Fruit fly (Drosophila melanogaster) whole organism, embryonic: Measurements from ENCODE around the gene HtrA2.
A peak's percentile ranks its signal among the peaks of the same experiment; 100 is the strongest.

Experiments used
- B-H2 ChIP-seq: fragments of 200-800 bp; sonication (Bioruptor generic); optimal IDR thresholded peaks from 2 replicates; lab custom pipeline; 2018; ENCODE audit warnings: missing biosample characterization, mild to moderate bottlenecking, missing genetic modification characterization
- CG11093 ChIP-seq: fragments of 200-800 bp; sonication (Bioruptor generic); IDR thresholded peaks from 3 replicates; pipeline ENCODE4 v1.3.6; 2022; ENCODE audit warnings: missing biosample characterization, missing genetic modification characterization
- CG12071 ChIP-seq: fragments of 200-800 bp; sonication (Bioruptor generic); optimal IDR thresholded peaks from 3 replicates; lab custom pipeline; 2018; ENCODE audit warnings: missing biosample characterization, mild to moderate bottlenecking, missing genetic modification characterization
- CG13123 ChIP-seq: fragments of 200-800 bp; sonication (Bioruptor generic); optimal IDR thresholded peaks from 2 replicates; lab custom pipeline; 2016; ENCODE audit warnings: missing biosample characterization, missing genetic modification characterization
- CG13894 ChIP-seq: fragments of 200-800 bp; sonication (Bioruptor generic); optimal IDR thresholded peaks from 3 replicates; lab custom pipeline; 2018; ENCODE audit warnings: missing biosample characterization, mild to moderate bottlenecking, missing genetic modification characterization, moderate library complexity
- CG15269 ChIP-seq: fragments of 200-800 bp; sonication (Bioruptor generic); optimal IDR thresholded peaks from 2 replicates; lab custom pipeline; 2018; ENCODE audit warnings: missing biosample characterization, mild to moderate bottlenecking, missing genetic modification characterization, moderate library complexity
- CG1603 ChIP-seq: fragments of 200-800 bp; sonication (Bioruptor generic); optimal IDR thresholded peaks from 2 replicates; lab custom pipeline; 2019; ENCODE audit warnings: missing biosample characterization, mild to moderate bottlenecking, missing genetic modification characterization, moderate library complexity
- CG17328 ChIP-seq: fragments of 200-800 bp; sonication (Bioruptor generic); IDR thresholded peaks from 2 replicates; pipeline ENCODE4 v1.3.6; 2022; ENCODE audit warnings: missing biosample characterization, missing genetic modification characterization
- CG17359 ChIP-seq: fragments of 200-800 bp; sonication (Bioruptor generic); optimal IDR thresholded peaks from 3 replicates; lab custom pipeline; 2018; ENCODE audit warnings: missing biosample characterization, mild to moderate bottlenecking, missing genetic modification characterization, moderate library complexity
- CG17385 ChIP-seq: fragments of 200-800 bp; sonication (Bioruptor generic); optimal IDR thresholded peaks from 3 replicates; lab custom pipeline; 2018; ENCODE audit warnings: missing biosample characterization, mild to moderate bottlenecking, missing genetic modification characterization
- CG17568 ChIP-seq: fragments of 200-800 bp; sonication (Bioruptor generic); optimal IDR thresholded peaks from 2 replicates; lab custom pipeline; 2018; ENCODE audit warnings: missing biosample characterization, mild to moderate bottlenecking, missing genetic modification characterization, moderate library complexity
- CG18599 ChIP-seq: fragments of 200-800 bp; sonication (Bioruptor generic); optimal IDR thresholded peaks from 3 replicates; lab custom pipeline; 2017; ENCODE audit warnings: missing biosample characterization, missing genetic modification characterization, mild to moderate bottlenecking, moderate library complexity, missing genetic modification reagents
- CG18619 ChIP-seq: fragments of 200-800 bp; sonication (Bioruptor generic); optimal IDR thresholded peaks from 3 replicates; lab custom pipeline; 2017; ENCODE audit warnings: missing biosample characterization, mild to moderate bottlenecking, missing genetic modification characterization
- CG3065 ChIP-seq: fragments of 200-800 bp; sonication (Bioruptor generic); optimal IDR thresholded peaks from 2 replicates; lab custom pipeline; 2016; ENCODE audit warnings: missing biosample characterization, missing genetic modification characterization
- CG31365 ChIP-seq: fragments of 200-800 bp; sonication (Bioruptor generic); optimal IDR thresholded peaks from 2 replicates; lab custom pipeline; 2018; ENCODE audit warnings: missing biosample characterization, mild to moderate bottlenecking, missing genetic modification characterization
- CG3281 ChIP-seq: fragments of 200-800 bp; sonication (Bioruptor generic); optimal IDR thresholded peaks from 3 replicates; lab custom pipeline; 2017; ENCODE audit warnings: missing biosample characterization, mild to moderate bottlenecking, missing genetic modification characterization
- CG4360 ChIP-seq: fragments of 200-800 bp; sonication (Bioruptor generic); IDR thresholded peaks from 2 replicates; pipeline ENCODE4 v1.3.6; 2022; ENCODE audit warnings: missing biosample characterization, missing genetic modification characterization
- CG5245 ChIP-seq: fragments of 200-800 bp; sonication (Bioruptor generic); optimal IDR thresholded peaks from 3 replicates; lab custom pipeline; 2016; ENCODE audit warnings: missing biosample characterization, missing genetic modification characterization
- CG8388 ChIP-seq: fragments of 200-800 bp; sonication (Bioruptor generic); optimal IDR thresholded peaks from 2 replicates; lab custom pipeline; 2019; ENCODE audit warnings: missing biosample characterization, mild to moderate bottlenecking, missing genetic modification characterization, moderate library complexity
- Dek ChIP-seq: fragments of 200-800 bp; sonication (Bioruptor generic); optimal IDR thresholded peaks from 3 replicates; lab custom pipeline; 2019; ENCODE audit warnings: missing biosample characterization, mild to moderate bottlenecking, missing genetic modification characterization, moderate library complexity
- Elba2 ChIP-seq: fragments of 200-800 bp; sonication (Bioruptor generic); optimal IDR thresholded peaks from 3 replicates; lab custom pipeline; 2016; ENCODE audit warnings: missing biosample characterization, missing genetic modification characterization
- Ets97D ChIP-seq: fragments of 200-800 bp; sonication (Bioruptor generic); optimal IDR thresholded peaks from 3 replicates; lab custom pipeline; 2016; ENCODE audit warnings: missing biosample characterization, missing genetic modification characterization
- Fer3 ChIP-seq: fragments of 200-800 bp; sonication (Bioruptor generic); optimal IDR thresholded peaks from 2 replicates; lab custom pipeline; 2018; ENCODE audit warnings: missing biosample characterization, mild to moderate bottlenecking, missing genetic modification characterization, moderate library complexity
- Hey ChIP-seq: fragments of 200-800 bp; sonication (Bioruptor generic); optimal IDR thresholded peaks from 3 replicates; lab custom pipeline; 2018; ENCODE audit warnings: missing biosample characterization, mild to moderate bottlenecking, missing genetic modification characterization
- Hmx ChIP-seq: fragments of 200-800 bp; sonication (Bioruptor generic); optimal IDR thresholded peaks from 2 replicates; lab custom pipeline; 2016; ENCODE audit warnings: missing biosample characterization, missing genetic modification characterization
- Nf-YA ChIP-seq: fragments of 200-800 bp; sonication (Bioruptor generic); IDR thresholded peaks from 2 replicates; pipeline ENCODE4 v1.3.6; 2022; ENCODE audit warnings: missing biosample characterization, missing genetic modification characterization
- Rfx ChIP-seq: fragments of 200-800 bp; sonication (Bioruptor generic); IDR thresholded peaks from 2 replicates; pipeline ENCODE4 v1.3.6; 2022; ENCODE audit warnings: missing biosample characterization, missing genetic modification characterization
- Sox100B ChIP-seq: fragments of 200-800 bp; sonication (Bioruptor generic); optimal IDR thresholded peaks from 3 replicates; lab custom pipeline; 2018; ENCODE audit warnings: missing biosample characterization, mild to moderate bottlenecking, missing genetic modification characterization
- bigmax ChIP-seq: fragments of 200-800 bp; sonication (Bioruptor generic); optimal IDR thresholded peaks from 2 replicates; lab custom pipeline; 2018; ENCODE audit warnings: missing biosample characterization, mild to moderate bottlenecking, missing genetic modification characterization
- chm ChIP-seq: fragments of 200-800 bp; sonication (Bioruptor generic); IDR thresholded peaks from 2 replicates; pipeline ENCODE4 v1.3.6; 2022; ENCODE audit warnings: missing biosample characterization, missing genetic modification characterization
- ci ChIP-seq: fragments of 200-800 bp; sonication (Bioruptor generic); IDR thresholded peaks from 3 replicates; pipeline ENCODE4 v1.3.6; 2022; ENCODE audit warnings: missing biosample characterization, missing genetic modification characterization
- gem ChIP-seq: fragments of 200-800 bp; sonication (Bioruptor generic); optimal IDR thresholded peaks from 2 replicates; lab custom pipeline; 2019; ENCODE audit warnings: missing biosample characterization, mild to moderate bottlenecking, missing genetic modification characterization, moderate library complexity
- grau ChIP-seq: fragments of 200-800 bp; optimal IDR thresholded peaks from 3 replicates; lab custom pipeline; 2019; ENCODE audit warnings: missing biosample characterization, mild to moderate bottlenecking, missing genetic modification characterization, moderate library complexity
- gsb-n ChIP-seq: fragments of 200-800 bp; sonication (Bioruptor generic); optimal IDR thresholded peaks from 3 replicates; lab custom pipeline; 2018; ENCODE audit warnings: missing biosample characterization, mild to moderate bottlenecking, missing genetic modification characterization
- ken ChIP-seq: fragments of 200-800 bp; sonication (Bioruptor generic); IDR thresholded peaks from 3 replicates; pipeline ENCODE4 v1.3.6; 2022; ENCODE audit warnings: missing biosample characterization, missing genetic modification characterization
- lbe ChIP-seq: fragments of 200-800 bp; sonication (Bioruptor generic); optimal IDR thresholded peaks from 2 replicates; lab custom pipeline; 2016; ENCODE audit warnings: missing biosample characterization, mild to moderate bottlenecking, missing genetic modification characterization
- lov ChIP-seq, 2 experiments: fragments of 200-800 bp in 1 of 2; fragments of >200 bp in 1 of 2; sonication (Bioruptor generic) in 1 of 2; IDR thresholded peaks in 1 of 2; optimal IDR thresholded peaks in 1 of 2; 2 replicates in 1 of 2; 3 replicates in 1 of 2; pipeline versions ENCODE4 v1.3.6 to Lab custom; 2017 to 2022; ENCODE audit warnings: missing biosample characterization in 1 of 2, missing genetic modification characterization in 1 of 2
- odd ChIP-seq: fragments of 200-800 bp; sonication (Bioruptor generic); optimal IDR thresholded peaks from 2 replicates; lab custom pipeline; 2017; ENCODE audit warnings: missing biosample characterization, mild to moderate bottlenecking, missing genetic modification characterization
- pan ChIP-seq, 4 experiments: fragments of >200 bp in 3 of 4; fragments of 200-800 bp in 1 of 4; sonication (Bioruptor generic) in 1 of 4; optimal IDR thresholded peaks in 3 of 4; IDR thresholded peaks in 1 of 4; 2 replicates each; pipeline versions ENCODE4 v1.3.6 to Lab custom; 2017 to 2022; ENCODE audit warnings: missing biosample characterization in 2 of 4, missing genetic modification characterization in 2 of 4, mixed read lengths in 1 of 4
- rib ChIP-seq: fragments of 200-800 bp; sonication (Bioruptor generic); IDR thresholded peaks from 2 replicates; pipeline ENCODE4 v1.3.6; 2022; ENCODE audit warnings: missing biosample characterization, missing genetic modification characterization
- sc ChIP-seq, 3 experiments: fragments of >200 bp in 2 of 3; fragments of 200-800 bp in 1 of 3; sonication (Bioruptor generic) in 1 of 3; optimal IDR thresholded peaks; 2 replicates in 2 of 3; 3 replicates in 1 of 3; lab custom pipeline; 2017; ENCODE audit warnings: mild to moderate bottlenecking in 1 of 3, missing biosample characterization in 1 of 3, missing genetic modification characterization in 1 of 3, missing genetic modification reagents in 1 of 3
- schlank ChIP-seq: fragments of 200-800 bp; sonication (Bioruptor generic); optimal IDR thresholded peaks from 2 replicates; lab custom pipeline; 2018; ENCODE audit warnings: missing biosample characterization, mild to moderate bottlenecking, missing genetic modification characterization
- scrt ChIP-seq: fragments of 200-800 bp; sonication (Bioruptor generic); optimal IDR thresholded peaks from 2 replicates; lab custom pipeline; 2018; ENCODE audit warnings: missing biosample characterization, mild to moderate bottlenecking, missing genetic modification characterization, moderate library complexity
- sd ChIP-seq: fragments of 200-800 bp; sonication (Bioruptor generic); optimal IDR thresholded peaks from 3 replicates; lab custom pipeline; 2018; ENCODE audit warnings: missing biosample characterization, mild to moderate bottlenecking, missing genetic modification characterization, moderate library complexity
- seq ChIP-seq: fragments of 200-800 bp; sonication (Bioruptor generic); IDR thresholded peaks from 2 replicates; pipeline ENCODE4 v1.3.6; 2022; ENCODE audit warnings: missing biosample characterization, missing genetic modification characterization
- stwl ChIP-seq: fragments of 200-800 bp; sonication (Bioruptor generic); optimal IDR thresholded peaks from 3 replicates; lab custom pipeline; 2018; ENCODE audit warnings: missing biosample characterization, mild to moderate bottlenecking, missing genetic modification characterization, moderate library complexity
- tgo ChIP-seq: fragments of 200-800 bp; sonication (Bioruptor generic); IDR thresholded peaks from 3 replicates; pipeline ENCODE4 v1.3.6; 2022; ENCODE audit warnings: missing biosample characterization, missing genetic modification characterization
- vfl ChIP-seq: fragments of 200-800 bp; sonication (Bioruptor generic); optimal IDR thresholded peaks from 2 replicates; lab custom pipeline; 2016; ENCODE audit warnings: missing biosample characterization, missing genetic modification characterization

The HtrA2 gene

DNA sequence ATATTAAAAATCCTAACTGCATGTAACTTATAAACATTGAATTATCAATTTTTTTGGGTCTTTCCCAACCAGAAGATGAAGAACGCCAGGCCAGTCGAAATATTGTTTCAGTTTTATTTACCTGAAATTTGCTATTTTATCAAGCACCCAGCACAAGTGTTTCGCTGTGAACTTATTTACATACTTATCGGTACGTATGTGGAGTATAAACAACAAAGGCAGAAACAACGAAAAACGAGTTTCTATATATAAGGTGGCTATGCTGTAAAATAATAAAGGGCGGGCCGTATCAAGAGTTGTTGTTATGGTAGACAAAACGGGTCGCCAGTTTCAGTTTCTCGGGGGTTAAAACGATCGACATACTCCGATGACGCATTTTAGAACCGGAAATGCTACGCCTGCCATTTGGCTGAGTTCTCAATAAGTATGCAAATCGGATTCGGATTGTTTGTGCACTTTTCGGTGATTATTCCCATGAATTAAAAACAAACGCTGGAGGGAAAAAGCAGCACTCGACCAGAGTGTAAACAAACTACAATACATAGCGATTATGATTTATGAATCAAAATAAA lies 31.8 kb downstream of the HtrA2 start (continued):
- no peak for TF ChIP-seq CG31365 (tag; lab: Kevin White, UChicago)
- no peak for TF ChIP-seq ken (GFP tag; lab: Robert Waterston, UW)
- no peak for TF ChIP-seq CG5245 (GFP tag; lab: Kevin White, UChicago)
- TF ChIP-seq CG1603 (tag; lab: Kevin White, UChicago): peak; percentile 12
- no peak for TF ChIP-seq bigmax
- no peak for TF ChIP-seq lov (optimal IDR thresholded peaks at IDR 0.05; lab: Kevin White, UChicago)
- 0 out of 3 replicates have a peak, but pooled peaks have one; percentile 29 for TF ChIP-seq lov (GFP tag; IDR thresholded peaks at IDR 0.05; lab: Robert Waterston, UW)
- TF ChIP-seq CG3281 (GFP tag; lab: Kevin White, UChicago): peak; percentile 52
- TF ChIP-seq vfl: peak; percentile 4
- peak; percentile 64 for TF ChIP-seq CG13894 (tag; lab: Kevin White, UChicago)
- peak; percentile 6 for TF ChIP-seq Sox100B
- no peak for TF ChIP-seq scrt
- TF ChIP-seq Hmx (GFP tag; lab: Kevin White, UChicago): no peak
- TF ChIP-seq CG17568: peak; percentile 52
- no peak for TF ChIP-seq Hey (tag; lab: Kevin White, UChicago)
- no peak for TF ChIP-seq CG13123
- TF ChIP-seq CG11093 (GFP tag; lab: Robert Waterston, UW): no peak
- TF ChIP-seq CG4360 (GFP tag; lab: Robert Waterston, UW): peak; percentile 43; the same call in 1 of the 2 replicates
- peak; percentile 20 for TF ChIP-seq gem (tag; lab: Kevin White, UChicago)
- TF ChIP-seq gsb-n (tag; lab: Kevin White, UChicago): peak; percentile 47
- TF ChIP-seq tgo (GFP tag; lab: Robert Waterston, UW): no peak
- TF ChIP-seq chm (GFP tag; lab: Robert Waterston, UW): 0 out of 2 replicates have a peak, but pooled peaks have one; percentile 29
- TF ChIP-seq schlank (tag; lab: Kevin White, UChicago): peak; percentile 62
- TF ChIP-seq ci: 0 out of 3 replicates have a peak, but pooled peaks have one; percentile 15
- no peak for TF ChIP-seq rib
- TF ChIP-seq Elba2 (GFP tag; lab: Kevin White, UChicago): no peak
- TF ChIP-seq CG18599 (GFP tag; lab: Kevin White, UChicago): peak; percentile 54
- TF ChIP-seq lbe: peak; percentile 5
- peak; percentile 62 for TF ChIP-seq seq (GFP tag; lab: Robert Waterston, UW)
- TF ChIP-seq CG17328: no peak
- peak; percentile 43 for TF ChIP-seq odd (GFP tag; lab: Kevin White, UChicago)
- TF ChIP-seq CG8388 (GFP tag; lab: Kevin White, UChicago): no peak
- TF ChIP-seq sc (optimal IDR thresholded peaks at IDR 0.05; lab: Kevin White, UChicago): no peak
- no peak for TF ChIP-seq sc (GFP tag; optimal IDR thresholded peaks at IDR 0.05; lab: Kevin White, UChicago)
- no peak for TF ChIP-seq stwl
- TF ChIP-seq Ets97D (GFP tag; lab: Kevin White, UChicago): no peak
- TF ChIP-seq Fer3 (tag; lab: Kevin White, UChicago): peak; percentile 44
- TF ChIP-seq B-H2 (GFP tag; lab: Kevin White, UChicago): peak; percentile 48
- no peak for TF ChIP-seq CG3065 (GFP tag; lab: Kevin White, UChicago)
- TF ChIP-seq grau: peak; percentile 1
- TF ChIP-seq Nf-YA (GFP tag; lab: Robert Waterston, UW): no peak
- peak; percentile 37; the same call in 1 of the 2 replicates for TF ChIP-seq Rfx (GFP tag; lab: Robert Waterston, UW)
- no peak for TF ChIP-seq CG17385
- peak; percentile 18 for TF ChIP-seq CG18619 (GFP tag; lab: Kevin White, UChicago)
- peak; percentile 26 for TF ChIP-seq CG17359 (tag; lab: Kevin White, UChicago)
- TF ChIP-seq CG15269 (tag; lab: Kevin White, UChicago): peak; percentile 29
- peak; percentile 15 for TF ChIP-seq Dek (tag; lab: Kevin White, UChicago)
- peak; percentile 8 for TF ChIP-seq sd (tag; lab: Kevin White, UChicago)
- no peak for TF ChIP-seq pan (optimal IDR thresholded peaks at IDR 0.05; lab: Kevin White, UChicago)
- TF ChIP-seq pan (GFP tag; optimal IDR thresholded peaks at IDR 0.05 in 1 of 2, IDR thresholded peaks at IDR 0.05 in 1 of 2): peak in 1 of 2 experiments; percentile 12
- TF ChIP-seq CG12071 (GFP tag; lab: Kevin White, UChicago): peak; percentile 52
